Worm (Caenorhabditis elegans) whole organism, L1 larva: ENCODE results near the gene C11G6.2.

Experiments
- C04F5.9 ChIP-seq: sonication (generic microtip); optimal IDR thresholded peaks from 2 replicates; lab custom pipeline; 2016; ENCODE audit warnings: missing genetic modification characterization, missing compliant biosample characterization
- C34B4.2 ChIP-seq: sonication (generic microtip); optimal IDR thresholded peaks from 2 replicates; lab custom pipeline; 2017; ENCODE audit warnings: mild to moderate bottlenecking, missing genetic modification characterization, missing compliant biosample characterization
- F16B12.6 ChIP-seq: fragments of 150-350 bp; optimal IDR thresholded peaks from 2 replicates; lab custom pipeline; 2014; ENCODE audit warnings: missing biosample characterization, missing genetic modification characterization
- Y116A8C.19 ChIP-seq: sonication (generic microtip); optimal IDR thresholded peaks from 2 replicates; lab custom pipeline; 2016; ENCODE audit warnings: missing compliant biosample characterization, missing genetic modification characterization, borderline replicate concordance
- aly-2 ChIP-seq: fragments of 150-350 bp; optimal IDR thresholded peaks from 2 replicates; lab custom pipeline; 2014; ENCODE audit warnings: missing biosample characterization, missing genetic modification characterization
- blmp-1 ChIP-seq: fragments of 150-350 bp; optimal IDR thresholded peaks from 2 replicates; lab custom pipeline; 2014; ENCODE audit warnings: missing biosample characterization, missing genetic modification characterization
- ceh-82 ChIP-seq, 3 experiments: fragments of 150-350 bp in 1 of 3; sonication (generic microtip) in 2 of 3; optimal IDR thresholded peaks; 2 replicates each; lab custom pipeline; 2014 to 2017; ENCODE audit warnings: missing biosample characterization in 3 of 3, missing genetic modification characterization in 3 of 3
- ceh-88 ChIP-seq: fragments of 200-800 bp; sonication (Bioruptor generic); IDR thresholded peaks from 2 replicates; pipeline ENCODE4 v1.3.6; 2022; ENCODE audit warnings: missing genetic modification characterization, missing compliant biosample characterization
- ceh-90 ChIP-seq: sonication (generic microtip); optimal IDR thresholded peaks from 2 replicates; lab custom pipeline; 2016; ENCODE audit warnings: missing genetic modification characterization, missing compliant biosample characterization
- ces-1 ChIP-seq: fragments of 150-350 bp; optimal IDR thresholded peaks from 2 replicates; lab custom pipeline; 2014; ENCODE audit warnings: missing biosample characterization, missing genetic modification reagents, missing genetic modification characterization
- dpl-1 ChIP-seq, 3 experiments: fragments of 150-350 bp in 2 of 3; sonication (generic microtip) in 1 of 3; optimal IDR thresholded peaks; 2 replicates each; lab custom pipeline; 2014 to 2017; ENCODE audit warnings: missing biosample characterization in 3 of 3, missing genetic modification characterization in 3 of 3, missing genetic modification reagents in 3 of 3
- dsc-1 ChIP-seq: sonication (generic microtip); optimal IDR thresholded peaks from 2 replicates; lab custom pipeline; 2016; ENCODE audit warnings: mild to moderate bottlenecking, missing genetic modification characterization, missing compliant biosample characterization
- efl-1 ChIP-seq, 4 experiments: fragments of 150-350 bp; optimal IDR thresholded peaks in 3 of 4; peaks in 1 of 4; 1 replicate in 1 of 4; 2 replicates in 3 of 4; lab custom pipeline; 2014; ENCODE audit warnings: missing biosample characterization in 2 of 4, missing genetic modification characterization in 2 of 4, missing genetic modification reagents in 2 of 4
- egl-27 ChIP-seq, 2 experiments: fragments of 150-350 bp in 1 of 2; sonication (generic microtip); optimal IDR thresholded peaks; 3 replicates each; lab custom pipeline; 2017 to 2018; ENCODE audit warnings: missing biosample characterization in 2 of 2, missing genetic modification characterization in 2 of 2, missing genetic modification reagents in 2 of 2
- elt-3 ChIP-seq, 6 experiments: fragments of 150-350 bp in 1 of 6; sonication (generic microtip); optimal IDR thresholded peaks; 2 replicates each; lab custom pipeline; 2017 to 2018; ENCODE audit warnings: missing biosample characterization in 6 of 6, missing genetic modification characterization in 6 of 6, inconsistent platforms in 1 of 6
- ets-5 ChIP-seq: fragments of 200-800 bp; sonication (Bioruptor generic); IDR thresholded peaks from 2 replicates; pipeline ENCODE4 v1.3.6; 2022; ENCODE audit warnings: missing genetic modification characterization, missing compliant biosample characterization
- fkh-10 ChIP-seq: sonication (generic microtip); optimal IDR thresholded peaks from 2 replicates; lab custom pipeline; 2017; ENCODE audit warnings: missing biosample characterization, missing genetic modification reagents, missing genetic modification characterization
- fkh-8 ChIP-seq: sonication (generic microtip); optimal IDR thresholded peaks from 2 replicates; lab custom pipeline; 2016; ENCODE audit warnings: mild to moderate bottlenecking, missing genetic modification characterization, missing compliant biosample characterization
- fos-1 ChIP-seq: fragments of 150-350 bp; optimal IDR thresholded peaks from 2 replicates; lab custom pipeline; 2014; ENCODE audit warnings: missing biosample characterization, missing genetic modification characterization
- lin-14 ChIP-seq: fragments of 200-800 bp; sonication (Bioruptor generic); optimal IDR thresholded peaks from 2 replicates; lab custom pipeline; 2018; ENCODE audit warnings: mild to moderate bottlenecking, missing genetic modification characterization, moderate library complexity, missing compliant biosample characterization
- lin-35 ChIP-seq, 2 experiments: fragments of 150-350 bp; optimal IDR thresholded peaks; 2 replicates each; lab custom pipeline; 2014; ENCODE audit warnings: missing biosample characterization in 2 of 2, missing genetic modification characterization in 2 of 2, missing genetic modification reagents in 2 of 2
- lir-3 ChIP-seq: sonication (generic microtip); optimal IDR thresholded peaks from 2 replicates; lab custom pipeline; 2016; ENCODE audit warnings: mild to moderate bottlenecking, missing genetic modification characterization, moderate library complexity, missing compliant biosample characterization; ENCODE audit not compliant: poor library complexity
- mdl-1 ChIP-seq, 2 experiments: fragments of 150-350 bp; optimal IDR thresholded peaks; 2 replicates each; lab custom pipeline; 2014 to 2017; ENCODE audit warnings: missing biosample characterization in 2 of 2, missing genetic modification characterization in 2 of 2, inconsistent platforms in 1 of 2
- mef-2 ChIP-seq: fragments of 150-350 bp; optimal IDR thresholded peaks from 2 replicates; lab custom pipeline; 2014; ENCODE audit warnings: missing biosample characterization, missing genetic modification characterization
- nhr-11 ChIP-seq: fragments of 150-350 bp; optimal IDR thresholded peaks from 2 replicates; lab custom pipeline; 2014; ENCODE audit warnings: missing biosample characterization, missing genetic modification characterization
- nhr-20 ChIP-seq: sonication (generic microtip); optimal IDR thresholded peaks from 2 replicates; lab custom pipeline; 2016; ENCODE audit warnings: mild to moderate bottlenecking, missing genetic modification characterization, missing compliant biosample characterization
- nhr-237 ChIP-seq: fragments of 150-350 bp; optimal IDR thresholded peaks from 2 replicates; lab custom pipeline; 2014; ENCODE audit warnings: missing biosample characterization, missing genetic modification characterization
- nhr-28 ChIP-seq: fragments of 150-350 bp; optimal IDR thresholded peaks from 2 replicates; lab custom pipeline; 2014; ENCODE audit warnings: missing biosample characterization, missing genetic modification characterization
- nhr-71 ChIP-seq: sonication (generic microtip); optimal IDR thresholded peaks from 2 replicates; lab custom pipeline; 2016; ENCODE audit warnings: mild to moderate bottlenecking, missing genetic modification characterization, moderate library complexity, missing compliant biosample characterization
- nhr-77 ChIP-seq: fragments of 150-350 bp; optimal IDR thresholded peaks from 2 replicates; lab custom pipeline; 2014; ENCODE audit warnings: missing biosample characterization, missing genetic modification characterization
- nhr-85 ChIP-seq: sonication (generic microtip); peaks from one replicate; lab custom pipeline; 2016; ENCODE audit warnings: missing genetic modification characterization, inconsistent platforms, missing compliant biosample characterization
- pax-3 ChIP-seq: fragments of 200-800 bp; sonication (Bioruptor generic); optimal IDR thresholded peaks from 2 replicates; lab custom pipeline; 2018; ENCODE audit warnings: mild to moderate bottlenecking, missing genetic modification characterization, moderate library complexity, missing compliant biosample characterization
- pqm-1 ChIP-seq: sonication (generic microtip); optimal IDR thresholded peaks from 3 replicates; lab custom pipeline; 2017; ENCODE audit warnings: missing biosample characterization, missing genetic modification characterization
- rnt-1 ChIP-seq: sonication (generic microtip); optimal IDR thresholded peaks from 2 replicates; lab custom pipeline; 2016; ENCODE audit warnings: mild to moderate bottlenecking, missing genetic modification characterization, moderate library complexity, missing compliant biosample characterization
- skn-1 ChIP-seq: fragments of 150-350 bp; optimal IDR thresholded peaks from 2 replicates; lab custom pipeline; 2014; ENCODE audit warnings: missing biosample characterization, missing genetic modification characterization
- snpc-4 ChIP-seq: fragments of 150-350 bp; optimal IDR thresholded peaks from 2 replicates; lab custom pipeline; 2014; ENCODE audit warnings: missing biosample characterization, missing genetic modification characterization
- snu-23 ChIP-seq: sonication (generic microtip); optimal IDR thresholded peaks from 2 replicates; lab custom pipeline; 2016; ENCODE audit warnings: missing genetic modification characterization, missing compliant biosample characterization
- sptf-1 ChIP-seq: fragments of 150-350 bp; optimal IDR thresholded peaks from 2 replicates; lab custom pipeline; 2014; ENCODE audit warnings: missing biosample characterization, missing genetic modification characterization
- tbx-2 ChIP-seq: sonication (generic microtip); optimal IDR thresholded peaks from 2 replicates; lab custom pipeline; 2016; ENCODE audit warnings: missing genetic modification characterization, missing compliant biosample characterization
- unc-30 ChIP-seq: sonication (generic microtip); optimal IDR thresholded peaks from 2 replicates; lab custom pipeline; 2017; ENCODE audit warnings: missing biosample characterization, missing genetic modification characterization
- unc-86 ChIP-seq: sonication (generic microtip); optimal IDR thresholded peaks from 2 replicates; lab custom pipeline; 2016; ENCODE audit warnings: missing genetic modification characterization, missing compliant biosample characterization
- unc-98 ChIP-seq: fragments of 200-800 bp; sonication (Bioruptor generic); IDR thresholded peaks from 2 replicates; pipeline ENCODE4 v1.3.6; 2022; ENCODE audit warnings: missing genetic modification characterization, missing compliant biosample characterization
- xbp-1 ChIP-seq: sonication (generic microtip); optimal IDR thresholded peaks from 2 replicates; lab custom pipeline; 2016; ENCODE audit warnings: missing genetic modification characterization, missing compliant biosample characterization
- zag-1 ChIP-seq: fragments of 150-350 bp; optimal IDR thresholded peaks from 2 replicates; lab custom pipeline; 2014; ENCODE audit warnings: missing biosample characterization, missing genetic modification characterization

Gene C11G6.2

DNA sequence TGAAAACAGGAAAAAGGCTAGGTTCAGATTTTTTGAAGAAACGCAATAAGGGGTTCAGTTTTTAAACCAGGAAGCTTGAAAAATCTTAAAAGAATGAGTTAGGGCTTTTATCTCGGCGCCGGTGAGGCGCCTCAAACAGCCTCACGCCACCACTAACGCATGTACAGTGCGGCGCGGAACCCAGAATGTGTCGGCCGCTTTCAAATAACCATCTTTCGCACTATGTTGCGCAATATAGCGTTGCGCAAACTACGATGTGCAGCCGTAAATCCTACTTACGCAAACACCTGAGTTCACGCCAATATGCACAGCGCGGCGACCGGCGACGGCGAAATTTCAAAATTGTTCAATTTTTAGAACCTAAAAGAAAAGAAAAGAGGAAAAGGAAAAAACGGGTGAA lies 38.8 kb upstream of the C11G6.2 start:
- TF ChIP-seq rnt-1 (tag; lab: Kevin White, UChicago), result no peak
- no peak for TF ChIP-seq snu-23 (GFP tag; lab: Kevin White, UChicago)
- TF ChIP-seq ets-5 (GFP tag; lab: Robert Waterston, UW), result no peak
- TF ChIP-seq nhr-20 (tag; lab: Kevin White, UChicago), result no peak
- TF ChIP-seq ceh-82 (tag; optimal IDR thresholded peaks at IDR 0.05; lab: Kevin White, UChicago), result no peak
- no peak for TF ChIP-seq Y116A8C.19 (tag; lab: Kevin White, UChicago)
- TF ChIP-seq snpc-4, result peak; percentile 91
- TF ChIP-seq fkh-8 (tag; lab: Kevin White, UChicago), result no peak

ce11 chrX:16290536-16290935 lies 37.9 kb upstream of the C11G6.2 start:
- no peak for TF ChIP-seq tbx-2
- TF ChIP-seq dpl-1 (GFP tag; optimal IDR thresholded peaks at IDR 0.05; lab: Kevin White, UChicago), result no peak
- TF ChIP-seq pqm-1 (tag; lab: Kevin White, UChicago), result no peak
- TF ChIP-seq nhr-28 (tag; lab: Kevin White, UChicago), result no peak
- no peak for TF ChIP-seq skn-1 (tag; lab: Kevin White, UChicago)
- no peak for TF ChIP-seq ceh-90 (tag; lab: Kevin White, UChicago)
- no peak for TF ChIP-seq ceh-88 (GFP tag; lab: Robert Waterston, UW)
- no peak for TF ChIP-seq ces-1 (GFP tag; lab: Kevin White, UChicago)
- no peak for TF ChIP-seq unc-30 (tag; lab: Kevin White, UChicago)
- TF ChIP-seq unc-86, result no peak
- no peak for TF ChIP-seq C34B4.2 (tag; lab: Kevin White, UChicago)
- TF ChIP-seq F16B12.6 (tag; lab: Kevin White, UChicago), result no peak
- TF ChIP-seq snu-23 (GFP tag; lab: Kevin White, UChicago), result peak; percentile 15
- TF ChIP-seq nhr-77 (tag; lab: Kevin White, UChicago), result no peak
- TF ChIP-seq fkh-10 (GFP tag; lab: Kevin White, UChicago), result no peak
- peak; percentile 22 for TF ChIP-seq blmp-1 (tag; lab: Kevin White, UChicago)
- TF ChIP-seq mef-2, result no peak
- TF ChIP-seq fkh-8 (tag; lab: Kevin White, UChicago), result no peak
- no peak for TF ChIP-seq fos-1
- TF ChIP-seq mdl-1 (tag; optimal IDR thresholded peaks at IDR 0.05; lab: Kevin White, UChicago), result peak in 1 of 2 experiments; percentile 52
- no peak for TF ChIP-seq zag-1 (tag; lab: Kevin White, UChicago)
- no peak for TF ChIP-seq pax-3
- TF ChIP-seq nhr-85 (tag; lab: Kevin White, UChicago), result peak; percentile 78
- TF ChIP-seq lir-3 (tag; lab: Kevin White, UChicago), result no peak
- TF ChIP-seq elt-3 (tag; optimal IDR thresholded peaks at IDR 0.05; lab: Kevin White, UChicago), result peak in 4 of 6 experiments; percentile 13 to 55 (median 30)
- no peak for TF ChIP-seq aly-2
- TF ChIP-seq nhr-237, result no peak
- TF ChIP-seq lin-14 (GFP tag; lab: Kevin White, UChicago), result peak; percentile 68
- TF ChIP-seq lin-35 (GFP tag; optimal IDR thresholded peaks at IDR 0.05; lab: Kevin White, UChicago), result peak in 1 of 2 experiments; percentile 22
- TF ChIP-seq nhr-20 (tag; lab: Kevin White, UChicago), result peak; percentile 58
- peak; percentile 14 for TF ChIP-seq snpc-4
- no peak for TF ChIP-seq xbp-1
- peak; percentile 22 for TF ChIP-seq nhr-71 (tag; lab: Kevin White, UChicago)
- no peak for TF ChIP-seq ets-5 (GFP tag; lab: Robert Waterston, UW)
- TF ChIP-seq egl-27 (tag; optimal IDR thresholded peaks at IDR 0.05; lab: Kevin White, UChicago), result no peak
- no peak for TF ChIP-seq nhr-11

DNA sequence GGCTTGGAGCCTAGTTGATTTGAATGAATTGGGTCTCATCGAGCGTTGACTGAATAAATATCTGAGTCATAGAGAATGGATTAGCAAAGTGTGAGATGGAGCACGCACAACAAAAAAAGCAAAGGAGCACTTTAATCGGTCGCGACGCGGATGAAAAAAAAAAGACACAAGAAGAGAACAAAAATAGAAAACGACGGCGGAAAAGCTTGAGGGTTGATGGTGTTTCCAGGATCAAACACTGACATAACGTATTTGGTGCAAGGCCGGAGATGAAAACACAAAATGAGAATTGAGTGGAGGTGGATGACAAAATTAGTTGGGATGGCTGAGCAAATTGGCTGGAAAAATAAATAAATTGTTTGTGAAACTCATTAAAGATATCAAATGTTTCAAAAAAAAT lies 35.5 kb upstream of the C11G6.2 start, which contains the start of gene F52E10.4:
TSS of gene F52E10.4 (minus strand) at position 101 of the 400 bp plus-strand sequence.
- TF ChIP-seq unc-98 (GFP tag; lab: Robert Waterston, UW), result no peak
- no peak for TF ChIP-seq lin-14 (GFP tag; lab: Kevin White, UChicago)
- TF ChIP-seq dsc-1 (tag; lab: Kevin White, UChicago), result no peak
- TF ChIP-seq C04F5.9 (tag; lab: Kevin White, UChicago), result no peak
- TF ChIP-seq egl-27 (tag; optimal IDR thresholded peaks at IDR 0.05; lab: Kevin White, UChicago), result no peak
- TF ChIP-seq fkh-10 (GFP tag; lab: Kevin White, UChicago), result no peak
- TF ChIP-seq C34B4.2 (tag; lab: Kevin White, UChicago), result no peak
- no peak for TF ChIP-seq efl-1 (optimal IDR thresholded peaks at IDR 0.05; lab: Kevin White, UChicago)
- no peak for TF ChIP-seq efl-1 (GFP tag; optimal IDR thresholded peaks at IDR 0.05 in 1 of 2; lab: Kevin White, UChicago)
- no peak for TF ChIP-seq sptf-1 (tag; lab: Kevin White, UChicago)
